Fruit fly (Drosophila melanogaster) S2 (cell line): ENCODE measurements around the gene Ost48.

Experiments
- CG8478 ChIP-seq: fragments of >200 bp; optimal IDR thresholded peaks from 2 replicates; lab custom pipeline; 2018
- CTCF ChIP-seq, 2 experiments: fragments of >200 bp; optimal IDR thresholded peaks; 2 replicates each; lab custom pipeline; 2018

- TF ChIP-seq CTCF (optimal IDR thresholded peaks at IDR 0.05; lab: Kevin White, UChicago) (no peak), CG8478 (no peak)
Measured at dm6 chrX:9118961-9119633, 39.2 kb downstream of the Ost48 start.
